Worm (Caenorhabditis elegans) whole organism, L3 larva: ENCODE measurements around the gene ttr-18.

Source experiments
- ceh-82 ChIP-seq: fragments of 150-350 bp; optimal IDR thresholded peaks from 2 replicates; lab custom pipeline; 2014; ENCODE audit warnings: missing biosample characterization, missing genetic modification characterization
- elt-3 ChIP-seq, 3 experiments: fragments of 150-350 bp in 1 of 3; sonication (generic microtip) in 2 of 3; optimal IDR thresholded peaks; 2 replicates in 2 of 3; 4 replicates in 1 of 3; lab custom pipeline; 2014 to 2017; ENCODE audit warnings: missing biosample characterization in 3 of 3, missing genetic modification characterization in 3 of 3
- jun-1 ChIP-seq: fragments of 150-350 bp; optimal IDR thresholded peaks from 2 replicates; lab custom pipeline; 2014; ENCODE audit warnings: missing biosample characterization, missing genetic modification reagents, missing genetic modification characterization
- nhr-12 ChIP-seq: fragments of 150-350 bp; optimal IDR thresholded peaks from 2 replicates; lab custom pipeline; 2014; ENCODE audit warnings: missing biosample characterization, missing genetic modification characterization
- nhr-25 ChIP-seq: sonication (generic microtip); optimal IDR thresholded peaks from 2 replicates; lab custom pipeline; 2017; ENCODE audit warnings: missing biosample characterization, missing genetic modification characterization

- no peak for TF ChIP-seq elt-3 (tag; optimal IDR thresholded peaks at IDR 0.05; lab: Kevin White, UChicago)
- TF ChIP-seq ceh-82 (tag; lab: Kevin White, UChicago) = no peak
- no peak for TF ChIP-seq jun-1 (tag; lab: Kevin White, UChicago)
- TF ChIP-seq nhr-12 = no peak
- no peak for TF ChIP-seq nhr-25
Measured at ce11 chrII:11443128-11443527, 43.4 kb downstream of the ttr-18 start.
